Fruit fly (Drosophila melanogaster) Kc167 (cell line): ENCODE data around the gene Wdr24.
A peak's percentile ranks its signal among the peaks of the same experiment; 100 is the strongest.

Experiments
- Myc ChIP-seq: fragments of >200 bp; optimal IDR thresholded peaks from 2 replicates; lab custom pipeline; 2017; ENCODE audit warnings: missing external identifiers
- Sin3A ChIP-seq: fragments of >200 bp; optimal IDR thresholded peaks from 2 replicates; lab custom pipeline; 2018; ENCODE audit warnings: missing external identifiers
- h ChIP-seq: fragments of >200 bp; optimal IDR thresholded peaks from 3 replicates; lab custom pipeline; 2018; ENCODE audit warnings: missing external identifiers
- insv ChIP-seq: fragments of >200 bp; optimal IDR thresholded peaks from 3 replicates; lab custom pipeline; 2018; ENCODE audit warnings: missing external identifiers
- psq ChIP-seq: fragments of >200 bp; optimal IDR thresholded peaks from 2 replicates; lab custom pipeline; 2017; ENCODE audit warnings: missing external identifiers
- ttk ChIP-seq: sonication (Bioruptor generic); optimal IDR thresholded peaks from 2 replicates; lab custom pipeline; 2017; ENCODE audit warnings: missing external identifiers

Wdr24 gene

dm6 chr3R:29756153-29756552 lies 11.3 kb upstream of the Wdr24 start:
- TF ChIP-seq Myc (lab: Kevin White, UChicago), result no peak
- TF ChIP-seq psq (lab: Kevin White, UChicago), result no peak
- TF ChIP-seq insv, result no peak
- TF ChIP-seq h (lab: Kevin White, UChicago), result no peak
- TF ChIP-seq Sin3A (lab: Kevin White, UChicago), result no peak
- no peak for TF ChIP-seq ttk (lab: Kevin White, UChicago)

dm6 chr3R:29755248-29755647 lies 10.4 kb upstream of the Wdr24 start:
- TF ChIP-seq insv (no peak), psq (lab: Kevin White, UChicago) (no peak), Myc (lab: Kevin White, UChicago) (no peak), h (lab: Kevin White, UChicago) (no peak), ttk (lab: Kevin White, UChicago) (no peak)

dm6 chr3R:29749304-29750066 lies 4.6 kb upstream of the Wdr24 start:
- TF ChIP-seq psq (lab: Kevin White, UChicago) (no peak), insv (no peak), ttk (lab: Kevin White, UChicago) (no peak), Myc (lab: Kevin White, UChicago) (no peak), h (lab: Kevin White, UChicago) (no peak), Sin3A (lab: Kevin White, UChicago) (no peak)

- TF ChIP-seq psq (lab: Kevin White, UChicago) (no peak), insv (no peak), h (lab: Kevin White, UChicago) (no peak), Sin3A (lab: Kevin White, UChicago) (no peak), Myc (lab: Kevin White, UChicago) (no peak), ttk (lab: Kevin White, UChicago) (no peak)
Measured at dm6 chr3R:29748591-29749303, 3.9 kb upstream of the Wdr24 start, which contains the start of the genes ATPsyngamma and yata. TSS of gene ATPsyngamma (minus strand) at chr3R:29749163. TSS of gene yata (plus strand) at chr3R:29749219.

- TF ChIP-seq Sin3A (lab: Kevin White, UChicago) (no peak), psq (lab: Kevin White, UChicago) (no peak), Myc (lab: Kevin White, UChicago) (no peak), ttk (lab: Kevin White, UChicago) (no peak), h (lab: Kevin White, UChicago) (no peak), insv (no peak)
Measured at dm6 chr3R:29740078-29740477, 4.8 kb downstream of the Wdr24 start.

- TF ChIP-seq Sin3A (lab: Kevin White, UChicago) (no peak), h (lab: Kevin White, UChicago) (no peak), ttk (lab: Kevin White, UChicago) (no peak), psq (lab: Kevin White, UChicago) (peak; percentile 14), insv (no peak), Myc (lab: Kevin White, UChicago) (no peak)
Measured at dm6 chr3R:29737891-29738290, 7.0 kb downstream of the Wdr24 start, which contains the start of gene Gnpnat. TSS of gene Gnpnat (plus strand) at chr3R:29738275.

- no peak for TF ChIP-seq psq (lab: Kevin White, UChicago)
- TF ChIP-seq h (lab: Kevin White, UChicago), result no peak
- TF ChIP-seq Sin3A (lab: Kevin White, UChicago), result no peak
- no peak for TF ChIP-seq insv
- no peak for TF ChIP-seq ttk (lab: Kevin White, UChicago)
Measured at dm6 chr3R:29736678-29737093, 8.2 kb downstream of the Wdr24 start, which contains the start of the genes CG7601 and CIA30. TSS of gene CG7601 (minus strand) at chr3R:29736745. TSS of gene CIA30 (plus strand) at chr3R:29736965.

dm6 chr3R:29726277-29726676 lies 18.6 kb downstream of the Wdr24 start:
- no peak for TF ChIP-seq psq (lab: Kevin White, UChicago)
- TF ChIP-seq insv, result no peak
- TF ChIP-seq h (lab: Kevin White, UChicago), result no peak
- no peak for TF ChIP-seq Sin3A (lab: Kevin White, UChicago)
- TF ChIP-seq Myc (lab: Kevin White, UChicago), result no peak
- TF ChIP-seq ttk (lab: Kevin White, UChicago), result no peak

- TF ChIP-seq Myc (lab: Kevin White, UChicago) (no peak), Sin3A (lab: Kevin White, UChicago) (no peak), psq (lab: Kevin White, UChicago) (no peak), insv (no peak), ttk (lab: Kevin White, UChicago) (no peak), h (lab: Kevin White, UChicago) (no peak)
Measured at dm6 chr3R:29725577-29726240, 19.2 kb downstream of the Wdr24 start, which contains the start of gene Kul. TSS of gene Kul (plus strand) at chr3R:29725830.

- TF ChIP-seq Sin3A (lab: Kevin White, UChicago) (no peak), ttk (lab: Kevin White, UChicago) (no peak), Myc (lab: Kevin White, UChicago) (no peak), insv (no peak), psq (lab: Kevin White, UChicago) (no peak), h (lab: Kevin White, UChicago) (no peak)
Measured at dm6 chr3R:29724745-29725144, 20.1 kb downstream of the Wdr24 start, which contains the start of the genes Naa40 and CG18731. TSS of gene Naa40 (minus strand) at chr3R:29724950. TSS of gene CG18731 (plus strand) at chr3R:29725027.
